Worm (Caenorhabditis elegans) whole organism, L4/young adult: Measurements from ENCODE around the gene clr-1.

Experiments used
- W03F9.2 ChIP-seq: fragments of 150-350 bp; optimal IDR thresholded peaks from 2 replicates; lab custom pipeline; 2014; ENCODE audit warnings: missing biosample characterization, missing genetic modification characterization
- him-1 ChIP-seq: sonication (generic microtip); optimal IDR thresholded peaks from 2 replicates; lab custom pipeline; 2016; ENCODE audit warnings: missing genotype, missing genetic modification reagents, missing genetic modification characterization, missing compliant biosample characterization

DNA sequence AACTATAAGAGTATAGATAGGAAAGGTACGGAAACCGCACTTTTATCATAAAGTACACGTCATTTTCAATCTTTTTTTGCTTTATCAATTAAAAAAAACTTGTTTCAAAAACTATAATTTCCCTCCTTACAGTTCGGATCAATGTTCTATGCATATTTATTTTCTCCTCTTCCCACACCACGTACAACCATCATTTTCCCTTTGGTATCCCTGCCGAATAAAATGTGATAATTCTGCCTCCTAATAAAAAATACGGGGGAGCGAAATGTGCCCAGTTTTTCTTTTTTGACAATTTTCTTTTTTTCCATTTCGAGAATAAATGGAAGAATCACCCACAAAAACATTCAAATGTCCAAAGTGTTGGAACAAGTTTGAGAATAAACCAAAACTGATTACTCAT, 49.4 kb downstream of the clr-1 start, which contains the start of gene ZK177.3:
- TF ChIP-seq him-1 (tag; lab: Kevin White, UChicago): no peak
- TF ChIP-seq W03F9.2: no peak
